Fruit fly (Drosophila melanogaster) whole organism, embryonic: Measurements from ENCODE around the gene Arp10.

Experiments
- Atf-2 ChIP-seq: fragments of 200-800 bp; sonication (Bioruptor generic); optimal IDR thresholded peaks from 2 replicates; lab custom pipeline; 2016; ENCODE audit warnings: missing biosample characterization, missing genetic modification characterization
- Atf3 ChIP-seq: fragments of 200-800 bp; sonication (Bioruptor generic); optimal IDR thresholded peaks from 3 replicates; lab custom pipeline; 2016; ENCODE audit warnings: missing biosample characterization, missing genetic modification characterization
- Blimp-1 ChIP-seq: fragments of 200-800 bp; sonication (Bioruptor generic); optimal IDR thresholded peaks from 3 replicates; lab custom pipeline; 2018; ENCODE audit warnings: missing biosample characterization, missing genetic modification characterization, mild to moderate bottlenecking, moderate library complexity, missing genetic modification reagents
- CG10462 ChIP-seq: fragments of 200-800 bp; sonication (Bioruptor generic); optimal IDR thresholded peaks from 2 replicates; lab custom pipeline; 2016; ENCODE audit warnings: missing biosample characterization, missing genetic modification characterization
- CG11093 ChIP-seq: fragments of 200-800 bp; sonication (Bioruptor generic); IDR thresholded peaks from 3 replicates; pipeline ENCODE4 v1.3.6; 2022; ENCODE audit warnings: missing biosample characterization, missing genetic modification characterization
- CG12071 ChIP-seq: fragments of 200-800 bp; sonication (Bioruptor generic); optimal IDR thresholded peaks from 3 replicates; lab custom pipeline; 2018; ENCODE audit warnings: missing biosample characterization, mild to moderate bottlenecking, missing genetic modification characterization
- CG12236 ChIP-seq: fragments of 200-800 bp; sonication (Bioruptor generic); optimal IDR thresholded peaks from 2 replicates; lab custom pipeline; 2016; ENCODE audit warnings: missing biosample characterization, missing genetic modification characterization
- CG12744 ChIP-seq: fragments of 200-800 bp; sonication (Bioruptor generic); optimal IDR thresholded peaks from 2 replicates; lab custom pipeline; 2016; ENCODE audit warnings: missing biosample characterization, missing genetic modification characterization
- CG13424 ChIP-seq: fragments of 200-800 bp; sonication (Bioruptor generic); optimal IDR thresholded peaks from 2 replicates; lab custom pipeline; 2019; ENCODE audit warnings: missing biosample characterization, mild to moderate bottlenecking, missing genetic modification characterization, moderate library complexity
- CG14050 ChIP-seq: fragments of 200-800 bp; sonication (Bioruptor generic); IDR thresholded peaks from 3 replicates; pipeline ENCODE4 v1.3.6; 2022; ENCODE audit warnings: missing biosample characterization, missing genetic modification characterization
- CG14667 ChIP-seq: fragments of 200-800 bp; sonication (Bioruptor generic); IDR thresholded peaks from 2 replicates; pipeline ENCODE4 v1.3.6; 2022; ENCODE audit warnings: missing biosample characterization, missing genetic modification characterization
- CG31388 ChIP-seq: fragments of 200-800 bp; sonication (Bioruptor generic); optimal IDR thresholded peaks from 2 replicates; lab custom pipeline; 2016; ENCODE audit warnings: missing biosample characterization, missing genetic modification characterization
- CG32767 ChIP-seq: fragments of 200-800 bp; sonication (Bioruptor generic); IDR thresholded peaks from 2 replicates; pipeline ENCODE4 v1.3.6; 2022; ENCODE audit warnings: missing biosample characterization, missing genetic modification characterization
- CG33557 ChIP-seq: fragments of 200-800 bp; sonication (Bioruptor generic); optimal IDR thresholded peaks from 2 replicates; lab custom pipeline; 2019; ENCODE audit warnings: missing biosample characterization, mild to moderate bottlenecking, missing genetic modification characterization, moderate library complexity
- CG3847 ChIP-seq: fragments of 200-800 bp; sonication (Bioruptor generic); IDR thresholded peaks from 2 replicates; pipeline ENCODE4 v1.3.6; 2022; ENCODE audit warnings: missing biosample characterization, missing genetic modification characterization
- CG7271 ChIP-seq: fragments of 200-800 bp; sonication (Bioruptor generic); optimal IDR thresholded peaks from 2 replicates; lab custom pipeline; 2018; ENCODE audit warnings: missing biosample characterization, mild to moderate bottlenecking, missing genetic modification characterization, moderate library complexity
- CG7928 ChIP-seq: fragments of 200-800 bp; sonication (Bioruptor generic); optimal IDR thresholded peaks from 2 replicates; lab custom pipeline; 2017; ENCODE audit warnings: missing biosample characterization, mild to moderate bottlenecking, missing genetic modification characterization
- CG9876 ChIP-seq: fragments of 200-800 bp; sonication (Bioruptor generic); optimal IDR thresholded peaks from 2 replicates; lab custom pipeline; 2016; ENCODE audit warnings: missing biosample characterization, missing genetic modification characterization
- Doc3 ChIP-seq: fragments of 200-800 bp; sonication (Bioruptor generic); IDR thresholded peaks from 3 replicates; pipeline ENCODE4 v1.3.6; 2022; ENCODE audit warnings: missing biosample characterization, missing genetic modification characterization; ENCODE audit not compliant: partially characterized antibody
- Dp ChIP-seq: fragments of 200-800 bp; sonication (Bioruptor generic); optimal IDR thresholded peaks from 2 replicates; lab custom pipeline; 2018; ENCODE audit warnings: missing biosample characterization, mild to moderate bottlenecking, missing genetic modification characterization, moderate library complexity
- Eip74EF ChIP-seq, 2 experiments: fragments of 200-800 bp in 1 of 2; fragments of >200 bp in 1 of 2; sonication (Bioruptor generic) in 1 of 2; optimal IDR thresholded peaks; 2 replicates each; lab custom pipeline; 2017 to 2019; ENCODE audit warnings: missing biosample characterization in 2 of 2, missing genetic modification characterization in 2 of 2, mild to moderate bottlenecking in 1 of 2, moderate library complexity in 1 of 2
- Elba2 ChIP-seq: fragments of 200-800 bp; sonication (Bioruptor generic); optimal IDR thresholded peaks from 3 replicates; lab custom pipeline; 2016; ENCODE audit warnings: missing biosample characterization, missing genetic modification characterization
- Fer1 ChIP-seq: fragments of 200-800 bp; sonication (Bioruptor generic); optimal IDR thresholded peaks from 2 replicates; lab custom pipeline; 2017; ENCODE audit warnings: missing biosample characterization, mild to moderate bottlenecking, missing genetic modification characterization
- Hand ChIP-seq: fragments of 200-800 bp; sonication (Bioruptor generic); optimal IDR thresholded peaks from 2 replicates; lab custom pipeline; 2017; ENCODE audit warnings: mild to moderate bottlenecking, missing biosample characterization, missing genetic modification reagents, missing genetic modification characterization
- Hsf ChIP-seq: fragments of 200-800 bp; sonication (Bioruptor generic); optimal IDR thresholded peaks from 3 replicates; lab custom pipeline; 2016; ENCODE audit warnings: missing biosample characterization, missing genetic modification characterization
- Kr ChIP-seq: fragments of 200-800 bp; sonication (Bioruptor generic); optimal IDR thresholded peaks from 2 replicates; lab custom pipeline; 2017; ENCODE audit warnings: missing biosample characterization, mild to moderate bottlenecking, missing genetic modification characterization
- Med ChIP-seq: fragments of 200-800 bp; sonication (Bioruptor generic); peaks from one replicate; lab custom pipeline; 2016; ENCODE audit warnings: missing biosample characterization, missing genetic modification characterization, mild to moderate bottlenecking, inconsistent platforms, moderate library complexity
- Myb ChIP-seq: fragments of 200-800 bp; sonication (Bioruptor generic); optimal IDR thresholded peaks from 2 replicates; lab custom pipeline; 2016; ENCODE audit warnings: missing biosample characterization, missing genetic modification characterization
- Oaz ChIP-seq: fragments of 200-800 bp; sonication (Bioruptor generic); IDR thresholded peaks from 2 replicates; pipeline ENCODE4 v1.3.6; 2022; ENCODE audit warnings: missing biosample characterization, missing genetic modification characterization
- Poxn ChIP-seq: fragments of 200-800 bp; sonication (Bioruptor generic); IDR thresholded peaks from 2 replicates; pipeline ENCODE4 v1.3.6; 2022; ENCODE audit warnings: missing biosample characterization, missing genetic modification characterization
- Rfx ChIP-seq: fragments of 200-800 bp; sonication (Bioruptor generic); IDR thresholded peaks from 2 replicates; pipeline ENCODE4 v1.3.6; 2022; ENCODE audit warnings: missing biosample characterization, missing genetic modification characterization
- Rx ChIP-seq: fragments of 200-800 bp; sonication (Bioruptor generic); IDR thresholded peaks from 2 replicates; pipeline ENCODE4 v1.3.6; 2022; ENCODE audit warnings: missing biosample characterization, missing genetic modification characterization
- Trl ChIP-seq, 3 experiments: fragments of >200 bp in 2 of 3; fragments of 200-800 bp in 1 of 3; sonication (Bioruptor generic) in 1 of 3; optimal IDR thresholded peaks; 2 replicates in 1 of 3; 3 replicates in 2 of 3; lab custom pipeline; 2016 to 2017; ENCODE audit warnings: missing biosample characterization in 1 of 3, missing genetic modification characterization in 1 of 3
- aop ChIP-seq: fragments of 200-800 bp; sonication (Bioruptor generic); IDR thresholded peaks from 2 replicates; pipeline ENCODE4 v1.3.6; 2022; ENCODE audit warnings: missing biosample characterization, missing genetic modification characterization
- ash1 ChIP-seq: fragments of 200-800 bp; sonication (Bioruptor generic); optimal IDR thresholded peaks from 2 replicates; lab custom pipeline; 2018; ENCODE audit warnings: missing biosample characterization, mild to moderate bottlenecking, missing genetic modification characterization
- ato ChIP-seq: fragments of 200-800 bp; sonication (Bioruptor generic); IDR thresholded peaks from 2 replicates; pipeline ENCODE4 v1.3.6; 2022; ENCODE audit warnings: missing biosample characterization, missing genetic modification characterization; ENCODE audit not compliant: partially characterized antibody
- bcd ChIP-seq: fragments of 200-800 bp; sonication (Bioruptor generic); optimal IDR thresholded peaks from 2 replicates; lab custom pipeline; 2017; ENCODE audit warnings: missing biosample characterization, mild to moderate bottlenecking, missing genetic modification characterization
- chif ChIP-seq, 2 experiments: fragments of 200-800 bp; sonication (Bioruptor generic); optimal IDR thresholded peaks; 3 replicates each; lab custom pipeline; 2016; ENCODE audit warnings: missing biosample characterization in 2 of 2, missing genetic modification characterization in 2 of 2
- chinmo ChIP-seq: fragments of 200-800 bp; sonication (Bioruptor generic); IDR thresholded peaks from 4 replicates; pipeline ENCODE4 v1.3.6; 2022; ENCODE audit warnings: missing biosample characterization, missing genetic modification characterization; ENCODE audit not compliant: partially characterized antibody
- dysf ChIP-seq: fragments of 200-800 bp; sonication (Bioruptor generic); IDR thresholded peaks from 3 replicates; pipeline ENCODE4 v1.3.6; 2022; ENCODE audit warnings: missing biosample characterization, missing genetic modification characterization
- fd64A ChIP-seq: fragments of 200-800 bp; sonication (Bioruptor generic); optimal IDR thresholded peaks from 3 replicates; lab custom pipeline; 2018; ENCODE audit warnings: missing biosample characterization, mild to moderate bottlenecking, missing genetic modification characterization
- fru ChIP-seq: fragments of >200 bp; optimal IDR thresholded peaks from 2 replicates; lab custom pipeline; 2017
- ind ChIP-seq: fragments of 200-800 bp; sonication (Bioruptor generic); optimal IDR thresholded peaks from 3 replicates; lab custom pipeline; 2016; ENCODE audit warnings: missing biosample characterization, missing genetic modification characterization
- lmd ChIP-seq: fragments of 200-800 bp; sonication (Bioruptor generic); IDR thresholded peaks from 2 replicates; pipeline ENCODE4 v1.3.6; 2022; ENCODE audit warnings: missing biosample characterization, missing genetic modification characterization
- lov ChIP-seq, 2 experiments: fragments of 200-800 bp in 1 of 2; fragments of >200 bp in 1 of 2; sonication (Bioruptor generic) in 1 of 2; IDR thresholded peaks in 1 of 2; optimal IDR thresholded peaks in 1 of 2; 2 replicates in 1 of 2; 3 replicates in 1 of 2; pipeline versions ENCODE4 v1.3.6 to Lab custom; 2017 to 2022; ENCODE audit warnings: missing biosample characterization in 1 of 2, missing genetic modification characterization in 1 of 2
- nmo ChIP-seq: fragments of 200-800 bp; sonication (Bioruptor generic); optimal IDR thresholded peaks from 2 replicates; lab custom pipeline; 2018; ENCODE audit warnings: missing biosample characterization, mild to moderate bottlenecking, missing genetic modification characterization, moderate library complexity
- otp ChIP-seq: fragments of 200-800 bp; sonication (Bioruptor generic); IDR thresholded peaks from 3 replicates; pipeline ENCODE4, ENCODE4 v1.3.6; 2022; ENCODE audit warnings: missing biosample characterization, missing genetic modification characterization
- pho ChIP-seq: fragments of 200-800 bp; sonication (Bioruptor generic); optimal IDR thresholded peaks from 2 replicates; lab custom pipeline; 2016; ENCODE audit warnings: missing biosample characterization, missing genetic modification characterization
- schlank ChIP-seq: fragments of 200-800 bp; sonication (Bioruptor generic); optimal IDR thresholded peaks from 2 replicates; lab custom pipeline; 2018; ENCODE audit warnings: missing biosample characterization, mild to moderate bottlenecking, missing genetic modification characterization
- unpg ChIP-seq: fragments of 200-800 bp; sonication (Bioruptor generic); optimal IDR thresholded peaks from 3 replicates; lab custom pipeline; 2018; ENCODE audit warnings: missing biosample characterization, mild to moderate bottlenecking, missing genetic modification characterization, moderate library complexity

Gene Arp10

dm6 chrX:19666991-19667409, 21.0 kb upstream of the Arp10 start, which contains the start of gene Zw (continued):
- no peak for TF ChIP-seq Blimp-1 (GFP tag; lab: Kevin White, UChicago)
- TF ChIP-seq Fer1 = no peak
- no peak for TF ChIP-seq Myb (GFP tag; lab: Kevin White, UChicago)
- no peak for TF ChIP-seq ash1
- no peak for TF ChIP-seq CG7271 (tag; lab: Kevin White, UChicago)
- TF ChIP-seq CG12236 = no peak
- no peak for TF ChIP-seq CG14050 (GFP tag; lab: Robert Waterston, UW)
- peak; percentile 88 for TF ChIP-seq Med
- peak; percentile 29 for TF ChIP-seq unpg (GFP tag; lab: Kevin White, UChicago)
- no peak for TF ChIP-seq Elba2 (GFP tag; lab: Kevin White, UChicago)
- TF ChIP-seq chinmo (GFP tag; lab: Robert Waterston, UW) = peak; percentile 95
- TF ChIP-seq otp (GFP tag; lab: Robert Waterston, UW) = 0 out of 3 replicates have a peak, but pooled peaks have one; percentile 40
- no peak for TF ChIP-seq Poxn
- TF ChIP-seq CG12744 = peak; percentile 36
- peak; percentile 29 for TF ChIP-seq CG33557 (GFP tag; lab: Kevin White, UChicago)
- no peak for TF ChIP-seq Rx (GFP tag; lab: Robert Waterston, UW)
- peak; percentile 64 for TF ChIP-seq ind (GFP tag; lab: Kevin White, UChicago)
- TF ChIP-seq Kr (GFP tag; lab: Kevin White, UChicago) = no peak
- peak; percentile 72 for TF ChIP-seq dysf
- peak in 1 of 2 experiments; percentile 38 for TF ChIP-seq chif (GFP tag; optimal IDR thresholded peaks at IDR 0.05; lab: Kevin White, UChicago)
- no peak for TF ChIP-seq Eip74EF (GFP tag; optimal IDR thresholded peaks at IDR 0.05; lab: Kevin White, UChicago)
- peak; percentile 47 for TF ChIP-seq bcd (GFP tag; lab: Kevin White, UChicago)
- TF ChIP-seq CG3847 = peak; percentile 55
- TF ChIP-seq Rfx (GFP tag; lab: Robert Waterston, UW) = peak; percentile 87
- TF ChIP-seq CG12071 (GFP tag; lab: Kevin White, UChicago) = peak; percentile 9
- TF ChIP-seq CG14667 (GFP tag; lab: Robert Waterston, UW) = peak; percentile 62
- TF ChIP-seq Trl (optimal IDR thresholded peaks at IDR 0.05; lab: Kevin White, UChicago) = no peak
- TF ChIP-seq Trl (GFP tag; optimal IDR thresholded peaks at IDR 0.05; lab: Kevin White, UChicago) = peak; percentile 47
- no peak for TF ChIP-seq ato
- TF ChIP-seq CG10462 (GFP tag; lab: Kevin White, UChicago) = no peak
- peak; percentile 47; the same call in 1 of the 2 replicates for TF ChIP-seq lmd (GFP tag; lab: Robert Waterston, UW)
- peak; percentile 0 for TF ChIP-seq schlank
- peak; percentile 6 for TF ChIP-seq Atf3
- TF ChIP-seq lov (optimal IDR thresholded peaks at IDR 0.05; lab: Kevin White, UChicago) = no peak
- TF ChIP-seq lov (GFP tag; IDR thresholded peaks at IDR 0.05; lab: Robert Waterston, UW) = no peak
- TF ChIP-seq nmo (GFP tag; lab: Kevin White, UChicago) = peak; percentile 46
- TF ChIP-seq CG32767 (GFP tag; lab: Robert Waterston, UW) = no peak
- TF ChIP-seq aop = no peak
- no peak for TF ChIP-seq Hand (GFP tag; lab: Kevin White, UChicago)
- no peak for TF ChIP-seq Dp (GFP tag; lab: Kevin White, UChicago)
- no peak; the same call in 2 of the 3 replicates for TF ChIP-seq CG11093 (GFP tag; lab: Robert Waterston, UW)
- TF ChIP-seq CG31388 = no peak
- TF ChIP-seq fd64A (GFP tag; lab: Kevin White, UChicago) = no peak
- TF ChIP-seq Hsf (GFP tag; lab: Kevin White, UChicago) = peak; percentile 23
- no peak for TF ChIP-seq CG9876
- TF ChIP-seq pho (GFP tag; lab: Kevin White, UChicago) = no peak
- TF ChIP-seq CG7928 = no peak
- no peak for TF ChIP-seq Oaz (GFP tag; lab: Robert Waterston, UW)
- no peak for TF ChIP-seq Doc3 (GFP tag; lab: Robert Waterston, UW)
- peak; percentile 15 for TF ChIP-seq Atf-2
- TF ChIP-seq fru (lab: Kevin White, UChicago) = no peak
- TF ChIP-seq CG13424 (tag; lab: Kevin White, UChicago) = peak; percentile 39
